Worm (Caenorhabditis elegans) whole organism, early embryonic: ENCODE results near the gene F26F2.10.
"Not testable (repeated sequence)": the region's sequence is repeated elsewhere in the genome, so short reads cannot be mapped to it uniquely, and the experiment has no call there.

Experiments
- B0310.2 ChIP-seq: sonication (generic microtip); optimal IDR thresholded peaks from 2 replicates; lab custom pipeline; 2016; ENCODE audit warnings: mild to moderate bottlenecking, missing genetic modification characterization, missing compliant biosample characterization
- F13C5.2 ChIP-seq: sonication (generic microtip); optimal IDR thresholded peaks from 2 replicates; lab custom pipeline; 2017; ENCODE audit warnings: mild to moderate bottlenecking, missing genetic modification characterization, inconsistent platforms, missing compliant biosample characterization
- aly-1 ChIP-seq: sonication (generic microtip); optimal IDR thresholded peaks from 2 replicates; lab custom pipeline; 2016; ENCODE audit warnings: missing genetic modification characterization, missing compliant biosample characterization
- ama-1 ChIP-seq: fragments of 150-350 bp; optimal IDR thresholded peaks from 2 replicates; lab custom pipeline; 2014
- ceh-13 ChIP-seq: fragments of 200-800 bp; sonication (Bioruptor generic); optimal IDR thresholded peaks from 2 replicates; lab custom pipeline; 2018; ENCODE audit warnings: mild to moderate bottlenecking, missing genetic modification characterization, missing compliant biosample characterization
- ceh-36 ChIP-seq: sonication (generic microtip); optimal IDR thresholded peaks from 2 replicates; lab custom pipeline; 2016; ENCODE audit warnings: missing genetic modification characterization, inconsistent platforms, missing compliant biosample characterization
- ets-7 ChIP-seq: sonication (generic microtip); optimal IDR thresholded peaks from 2 replicates; lab custom pipeline; 2016; ENCODE audit warnings: missing genotype, missing genetic modification characterization, missing compliant biosample characterization
- flt-1 ChIP-seq: fragments of 200-800 bp; sonication (Bioruptor generic); IDR thresholded peaks from 2 replicates; pipeline ENCODE4 v1.3.6; 2022; ENCODE audit warnings: missing genetic modification characterization, missing compliant biosample characterization
- hmbx-1 ChIP-seq: sonication (generic microtip); optimal IDR thresholded peaks from 2 replicates; lab custom pipeline; 2016; ENCODE audit warnings: mild to moderate bottlenecking, missing genetic modification characterization, missing compliant biosample characterization
- hmg-4 ChIP-seq: fragments of 200-800 bp; sonication (Bioruptor generic); optimal IDR thresholded peaks from 2 replicates; lab custom pipeline; 2018; ENCODE audit warnings: mild to moderate bottlenecking, missing genetic modification characterization, missing compliant biosample characterization
- hnd-1 ChIP-seq: sonication (generic microtip); optimal IDR thresholded peaks from 2 replicates; lab custom pipeline; 2016; ENCODE audit warnings: missing genetic modification characterization, missing compliant biosample characterization
- pes-1 ChIP-seq: fragments of 200-800 bp; sonication (Bioruptor generic); IDR thresholded peaks from 2 replicates; pipeline ENCODE4 v1.3.6; 2022; ENCODE audit warnings: missing genetic modification reagents, missing genetic modification characterization, missing compliant biosample characterization
- scrt-1 ChIP-seq: fragments of 200-800 bp; sonication (Bioruptor generic); IDR thresholded peaks from 2 replicates; pipeline ENCODE4 v1.3.6; 2022; ENCODE audit warnings: missing genetic modification characterization, missing compliant biosample characterization
- sea-1 ChIP-seq: fragments of 200-800 bp; sonication (Bioruptor generic); conservative IDR thresholded peaks from 2 replicates; pipeline ENCODE4 v1.3.6; 2022; ENCODE audit warnings: missing genetic modification characterization, missing compliant biosample characterization
- tbx-11 ChIP-seq: fragments of 200-800 bp; sonication (Bioruptor generic); IDR thresholded peaks from 2 replicates; pipeline ENCODE4 v1.3.6; 2022; ENCODE audit warnings: missing genetic modification characterization, missing compliant biosample characterization
- tbx-37 ChIP-seq: fragments of 200-800 bp; sonication (Bioruptor generic); conservative IDR thresholded peaks from 2 replicates; pipeline ENCODE4 v1.3.6; 2022; ENCODE audit warnings: missing genetic modification reagents, missing genetic modification characterization, missing compliant biosample characterization
- tra-4 ChIP-seq: sonication (generic microtip); optimal IDR thresholded peaks from 2 replicates; lab custom pipeline; 2017; ENCODE audit warnings: missing genetic modification characterization, missing compliant biosample characterization

Gene F26F2.10

ce11 chrV:20579534-20579933, 15.1 kb downstream of the F26F2.10 start, which contains the start of gene F26F2.8:
Gene F26F2.8, plus strand, starts transcription at chrV:20579546.
- TF ChIP-seq sea-1 (GFP tag; lab: Robert Waterston, UW) (no peak), hnd-1 (tag; lab: Kevin White, UChicago) (no peak), scrt-1 (GFP tag; lab: Robert Waterston, UW) (no peak), ceh-13 (GFP tag; lab: Kevin White, UChicago) (no peak), F13C5.2 (tag; lab: Kevin White, UChicago) (no peak), tbx-11 (GFP tag; lab: Robert Waterston, UW) (no peak), pes-1 (GFP tag; lab: Robert Waterston, UW) (no peak), tra-4 (no peak)

- TF ChIP-seq hnd-1 (tag; lab: Kevin White, UChicago) (no peak), tbx-11 (GFP tag; lab: Robert Waterston, UW) (no peak), ceh-13 (GFP tag; lab: Kevin White, UChicago) (no peak), ama-1 (lab: Kevin White, UChicago) (no peak), aly-1 (tag; lab: Kevin White, UChicago) (no peak), hmbx-1 (tag; lab: Kevin White, UChicago) (no peak), tbx-37 (GFP tag; lab: Robert Waterston, UW) (no peak), F13C5.2 (tag; lab: Kevin White, UChicago) (no peak), scrt-1 (GFP tag; lab: Robert Waterston, UW) (no peak), ceh-36 (tag; lab: Kevin White, UChicago) (no peak), B0310.2 (tag; lab: Kevin White, UChicago) (no peak), sea-1 (GFP tag; lab: Robert Waterston, UW) (no peak), ets-7 (tag; lab: Kevin White, UChicago) (no peak), tra-4 (no peak), pes-1 (GFP tag; lab: Robert Waterston, UW) (no peak)
Measured at ce11 chrV:20574872-20575271, 19.8 kb downstream of the F26F2.10 start.

- TF ChIP-seq F13C5.2 (tag; lab: Kevin White, UChicago) (no peak), hmg-4 (GFP tag; lab: Kevin White, UChicago) (no peak), ama-1 (lab: Kevin White, UChicago) (no peak), ets-7 (tag; lab: Kevin White, UChicago) (no peak), tbx-11 (GFP tag; lab: Robert Waterston, UW) (no peak), hmbx-1 (tag; lab: Kevin White, UChicago) (no peak), pes-1 (GFP tag; lab: Robert Waterston, UW) (no peak), scrt-1 (GFP tag; lab: Robert Waterston, UW) (no peak), tra-4 (no peak), B0310.2 (tag; lab: Kevin White, UChicago) (no peak), sea-1 (GFP tag; lab: Robert Waterston, UW) (no peak), tbx-37 (GFP tag; lab: Robert Waterston, UW) (no peak)
Measured at ce11 chrV:20574314-20574713, 20.3 kb downstream of the F26F2.10 start, which contains the start of gene clec-263. Gene clec-263, plus strand, starts transcription at chrV:20574614.

ce11 chrV:20573392-20573791, 21.3 kb downstream of the F26F2.10 start, which contains the start of gene F26F2.5:
Gene F26F2.5, plus strand, starts transcription at chrV:20573692.
- TF ChIP-seq hmg-4 (GFP tag; lab: Kevin White, UChicago) (no peak), ceh-13 (GFP tag; lab: Kevin White, UChicago) (no peak), B0310.2 (tag; lab: Kevin White, UChicago) (no peak), hmbx-1 (tag; lab: Kevin White, UChicago) (no peak), ceh-36 (tag; lab: Kevin White, UChicago) (no peak), sea-1 (GFP tag; lab: Robert Waterston, UW) (no peak), flt-1 (GFP tag; lab: Robert Waterston, UW) (no peak), pes-1 (GFP tag; lab: Robert Waterston, UW) (no peak), F13C5.2 (tag; lab: Kevin White, UChicago) (no peak), aly-1 (tag; lab: Kevin White, UChicago) (no peak), scrt-1 (GFP tag; lab: Robert Waterston, UW) (no peak), tbx-37 (GFP tag; lab: Robert Waterston, UW) (no peak), tra-4 (no peak), ets-7 (tag; lab: Kevin White, UChicago) (no peak), tbx-11 (GFP tag; lab: Robert Waterston, UW) (no peak), ama-1 (lab: Kevin White, UChicago) (no peak), hnd-1 (tag; lab: Kevin White, UChicago) (no peak)

DNA sequence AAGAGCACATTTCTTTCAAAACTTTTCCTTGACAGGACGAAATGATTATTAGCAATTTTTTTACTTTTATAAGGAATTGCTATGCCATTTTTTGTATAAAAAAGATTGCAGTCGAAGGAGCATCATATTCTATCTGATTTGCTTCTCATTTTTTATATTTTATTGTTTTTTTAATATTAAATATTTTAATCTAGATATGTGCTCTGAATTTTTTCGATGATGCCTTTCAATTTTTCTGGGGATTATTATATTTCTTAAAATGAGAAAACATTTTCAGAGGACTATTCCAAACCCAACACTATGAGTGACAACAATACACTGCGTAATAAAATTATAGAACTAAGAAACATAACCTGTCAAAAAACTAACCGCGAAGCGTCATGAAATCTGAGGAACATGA, 25.7 kb downstream of the F26F2.10 start, which contains the start of gene F26F2.4:
Gene F26F2.4 (plus strand): TSS at position 301 of the 400 bp plus-strand sequence.
- TF ChIP-seq hnd-1 (tag; lab: Kevin White, UChicago); pes-1 (GFP tag; lab: Robert Waterston, UW); tbx-37 (GFP tag; lab: Robert Waterston, UW): not testable (repeated sequence)

ce11 chrV:20566454-20566853, 28.2 kb downstream of the F26F2.10 start, which contains the start of gene F26F2.3:
Gene F26F2.3, minus strand, starts transcription at chrV:20566554.
- TF ChIP-seq hmg-4 (GFP tag; lab: Kevin White, UChicago) (no peak), flt-1 (GFP tag; lab: Robert Waterston, UW) (no peak), aly-1 (tag; lab: Kevin White, UChicago) (no peak), scrt-1 (GFP tag; lab: Robert Waterston, UW) (no peak), ceh-13 (GFP tag; lab: Kevin White, UChicago) (no peak), sea-1 (GFP tag; lab: Robert Waterston, UW) (no peak), hnd-1 (tag; lab: Kevin White, UChicago) (no peak), ama-1 (lab: Kevin White, UChicago) (no peak), pes-1 (GFP tag; lab: Robert Waterston, UW) (no peak), F13C5.2 (tag; lab: Kevin White, UChicago) (no peak), ets-7 (tag; lab: Kevin White, UChicago) (no peak), B0310.2 (tag; lab: Kevin White, UChicago) (no peak)

DNA sequence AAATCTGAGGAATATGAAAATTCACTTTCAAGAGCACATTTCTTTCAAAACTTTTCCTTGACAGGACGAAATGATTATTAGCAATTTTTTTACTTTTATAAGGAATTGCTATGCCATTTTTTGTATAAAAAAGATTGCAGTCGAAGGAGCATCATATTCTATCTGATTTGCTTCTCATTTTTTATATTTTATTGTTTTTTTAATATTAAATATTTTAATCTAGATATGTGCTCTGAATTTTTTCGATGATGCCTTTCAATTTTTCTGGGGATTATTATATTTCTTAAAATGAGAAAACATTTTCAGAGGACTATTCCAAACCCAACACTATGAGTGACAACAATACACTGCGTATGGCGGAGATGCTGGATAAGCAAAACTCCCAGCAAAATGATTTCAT, 30.6 kb downstream of the F26F2.10 start, which contains the start of gene F26F2.13:
Gene F26F2.13 (plus strand): TSS at position 301 of the 400 bp plus-strand sequence.
- not testable (repeated sequence) for TF ChIP-seq B0310.2, hnd-1, ceh-36 (tag; lab: Kevin White, UChicago)
